Worm (Caenorhabditis elegans): ENCODE measurements around the gene T08B1.1.

Gene T08B1.1

ce11 chrV:1945875-1946274 is 41.0 kb downstream of the T08B1.1 start:
- TF ChIP-seq him-1 (tag; optimal IDR thresholded peaks at IDR 0.05) (no peak), dao-5 (tag; optimal IDR thresholded peaks at IDR 0.05) (no peak), W03F9.2 (tag; optimal IDR thresholded peaks at IDR 0.05) (no peak)

ce11 chrV:1943465-1943864 is 43.4 kb downstream of the T08B1.1 start:
- TF ChIP-seq dao-5 (tag; optimal IDR thresholded peaks at IDR 0.05): no peak
- TF ChIP-seq W03F9.2 (tag; optimal IDR thresholded peaks at IDR 0.05): no peak
- peak; percentile 48 for TF ChIP-seq him-1 (tag; optimal IDR thresholded peaks at IDR 0.05)

ce11 chrV:1940472-1941221 is 46.2 kb downstream of the T08B1.1 start:
- TF ChIP-seq him-1 (tag; optimal IDR thresholded peaks at IDR 0.05) (no peak), W03F9.2 (tag; optimal IDR thresholded peaks at IDR 0.05) (no peak), dao-5 (tag; optimal IDR thresholded peaks at IDR 0.05) (no peak)

ce11 chrV:1937963-1938362 is 48.9 kb downstream of the T08B1.1 start, which contains the start of gene glb-25:
glb-25 (plus strand) TSS chrV:1938263.
- no peak for TF ChIP-seq him-1 (tag; optimal IDR thresholded peaks at IDR 0.05)
- no peak for TF ChIP-seq W03F9.2 (tag; optimal IDR thresholded peaks at IDR 0.05)
- no peak for TF ChIP-seq dao-5 (tag; optimal IDR thresholded peaks at IDR 0.05)

ce11 chrV:1935494-1935893 is 51.4 kb downstream of the T08B1.1 start:
- TF ChIP-seq him-1 (tag; optimal IDR thresholded peaks at IDR 0.05) (no peak), W03F9.2 (tag; optimal IDR thresholded peaks at IDR 0.05) (no peak), dao-5 (tag; optimal IDR thresholded peaks at IDR 0.05) (no peak)

All from whole organism, L4/young adult.